Worm (Caenorhabditis elegans): ENCODE data around the gene ham-3.

DNA sequence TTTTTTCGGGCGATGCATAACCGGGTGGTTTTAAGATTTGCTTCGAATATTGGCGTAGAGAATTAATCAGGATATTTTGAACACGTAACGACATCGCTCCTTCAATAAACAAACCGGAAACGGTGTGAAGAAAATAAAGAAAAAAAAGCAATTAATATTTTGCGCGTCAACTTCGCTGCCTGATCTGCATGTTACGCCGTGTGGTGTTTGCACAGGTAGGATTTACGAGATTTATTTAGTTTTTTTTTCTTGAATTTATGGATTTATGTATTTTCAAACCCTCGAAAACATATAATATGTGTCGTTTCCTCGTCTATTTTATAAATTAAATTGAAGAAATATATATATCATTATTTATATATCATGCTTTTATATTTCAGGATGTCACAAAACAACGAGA lies 5.9 kb upstream of the ham-3 start, which contains the start of the genes ZK1128.1 and mett-10:
- TF ChIP-seq him-1 (tag; optimal IDR thresholded peaks at IDR 0.05) (no peak), dao-5 (tag; optimal IDR thresholded peaks at IDR 0.05) (no peak), W03F9.2 (tag; optimal IDR thresholded peaks at IDR 0.05) (no peak)
